Fruit fly (Drosophila melanogaster): ENCODE data around the gene CG10163.

Gene CG10163

DNA sequence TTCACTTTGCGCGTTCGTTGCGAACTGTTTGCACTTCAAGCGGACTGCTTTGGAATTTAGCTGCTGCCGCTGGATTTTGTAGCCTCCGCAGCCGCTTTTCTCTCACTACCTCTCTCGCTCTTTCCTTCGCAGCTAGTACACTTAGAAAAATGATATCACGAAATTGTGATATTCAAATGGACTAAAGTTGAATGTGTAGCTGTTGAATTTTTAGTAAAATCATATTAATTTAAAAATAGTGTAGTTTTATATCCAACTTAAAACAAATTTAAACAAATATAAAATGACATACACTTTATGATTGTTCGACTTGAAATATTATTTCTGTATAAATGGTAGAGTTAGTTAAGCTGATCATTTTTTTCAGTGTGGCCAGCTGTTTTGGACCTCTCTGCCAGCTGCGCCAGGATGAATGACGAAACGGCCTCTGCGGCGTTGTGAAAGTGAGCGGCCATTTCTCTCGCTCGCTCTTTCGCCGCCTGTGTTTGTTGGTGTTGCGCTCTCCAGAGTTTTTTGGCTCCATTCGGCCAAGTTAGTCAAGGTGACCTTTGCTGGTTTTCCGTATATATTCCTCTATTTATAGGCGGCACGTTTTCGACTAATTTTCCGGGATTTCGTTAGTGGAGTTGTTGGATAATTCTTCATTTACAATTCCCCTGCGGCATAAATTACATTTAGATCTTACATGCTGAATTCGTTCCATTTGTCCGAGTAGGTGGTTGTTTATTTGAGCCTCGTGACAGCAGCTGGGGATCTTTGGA lies 4.3 kb upstream of the CG10163 start, which contains the start of gene Ldh (continued):
- TF ChIP-seq CG11723 (GFP tag; optimal IDR thresholded peaks at IDR 0.05) (peak; percentile 92), Blimp-1 (GFP tag; optimal IDR thresholded peaks at IDR 0.05) (peak; percentile 93), Neu2 (GFP tag; optimal IDR thresholded peaks at IDR 0.05; ENCODE audit: borderline replicate concordance) (peak; percentile 4), Hmx (GFP tag; optimal IDR thresholded peaks at IDR 0.05) (peak; percentile 84), E2f2 (GFP tag; IDR thresholded peaks at IDR 0.05) (peak; percentile 69; the same call in 1 of the 2 replicates), trem (tag; optimal IDR thresholded peaks at IDR 0.05) (peak; percentile 95), CG2129 (GFP tag; IDR thresholded peaks at IDR 0.05; ENCODE audit: partially characterized antibody) (no peak), H2.0 (GFP tag; IDR thresholded peaks at IDR 0.05) (peak; percentile 90), zen2 (GFP tag; IDR thresholded peaks at IDR 0.05; ENCODE audit: partially characterized antibody) (no peak), danr (GFP tag; IDR thresholded peaks at IDR 0.05) (peak; percentile 81), HmgD (GFP tag; optimal IDR thresholded peaks at IDR 0.05) (no peak), seq (GFP tag; IDR thresholded peaks at IDR 0.05) (peak; percentile 89), ab (GFP tag; optimal IDR thresholded peaks at IDR 0.05) (no peak), jumu (GFP tag; optimal IDR thresholded peaks at IDR 0.05) (peak; percentile 73), tap (tag; optimal IDR thresholded peaks at IDR 0.05) (peak; percentile 96), trh (GFP tag; optimal IDR thresholded peaks at IDR 0.05) (peak; percentile 82), ara (GFP tag; IDR thresholded peaks at IDR 0.05) (peak; percentile 92), Hr3 (GFP tag; optimal IDR thresholded peaks at IDR 0.05) (peak; percentile 92), bcd (GFP tag; optimal IDR thresholded peaks at IDR 0.05) (peak; percentile 95), CG6683 (GFP tag; optimal IDR thresholded peaks at IDR 0.05) (peak; percentile 89), B-H1 (GFP tag; IDR thresholded peaks at IDR 0.05) (peak; percentile 86), gfzf (GFP tag; optimal IDR thresholded peaks at IDR 0.05) (no peak), ind (GFP tag; optimal IDR thresholded peaks at IDR 0.05) (peak; percentile 93), CG18619 (GFP tag; optimal IDR thresholded peaks at IDR 0.05) (peak; percentile 96), Hmr (GFP tag; optimal IDR thresholded peaks at IDR 0.05) (peak; percentile 96), Abd-B (GFP tag; optimal IDR thresholded peaks at IDR 0.05) (peak; percentile 94), HLHmδ (GFP tag; optimal IDR thresholded peaks at IDR 0.05) (no peak), Hr39 (optimal IDR thresholded peaks at IDR 0.05) (no peak), CG17328 (GFP tag; IDR thresholded peaks at IDR 0.05) (peak; percentile 94), CG12659 (GFP tag; optimal IDR thresholded peaks at IDR 0.05) (peak; percentile 97), Rx (GFP tag; IDR thresholded peaks at IDR 0.05) (peak; percentile 76), CG9797 (GFP tag; optimal IDR thresholded peaks at IDR 0.05) (peak; percentile 35), CG13287 (GFP tag; IDR thresholded peaks at IDR 0.05; ENCODE audit: partially characterized antibody) (no peak), CG2116 (GFP tag; optimal IDR thresholded peaks at IDR 0.05) (peak; percentile 81), Ets97D (GFP tag; optimal IDR thresholded peaks at IDR 0.05) (peak; percentile 59), Ada2b (GFP tag; IDR thresholded peaks at IDR 0.05) (peak; percentile 86), CG9876 (GFP tag; optimal IDR thresholded peaks at IDR 0.05) (no peak), CG1233 (GFP tag; optimal IDR thresholded peaks at IDR 0.05) (peak; percentile 97), CG16815 (GFP tag; optimal IDR thresholded peaks at IDR 0.05) (peak; percentile 94), kni (GFP tag; optimal IDR thresholded peaks at IDR 0.05) (peak; percentile 76), CG2712 (tag; optimal IDR thresholded peaks at IDR 0.05) (peak; percentile 99), CG6765 (GFP tag; optimal IDR thresholded peaks at IDR 0.05) (peak; percentile 87), CG6254 (GFP tag; optimal IDR thresholded peaks at IDR 0.05) (peak; percentile 92), pfk (GFP tag; optimal IDR thresholded peaks at IDR 0.05) (peak; percentile 33), Myb (GFP tag; optimal IDR thresholded peaks at IDR 0.05) (peak; percentile 34), CG12769 (tag; optimal IDR thresholded peaks at IDR 0.05) (peak; percentile 92), CG12391 (tag; optimal IDR thresholded peaks at IDR 0.05) (peak; percentile 99), Fer2 (tag; optimal IDR thresholded peaks at IDR 0.05) (peak; percentile 94), Aef1 (GFP tag; IDR thresholded peaks at IDR 0.05) (peak; percentile 87)
